Worm (Caenorhabditis elegans) whole organism, L1 larva: Measurements from ENCODE around the gene nhr-133.

Experiments used
- alr-1 ChIP-seq: fragments of 200-800 bp; sonication (Bioruptor generic); optimal IDR thresholded peaks from 2 replicates; lab custom pipeline; 2018; ENCODE audit warnings: borderline replicate concordance, mild to moderate bottlenecking, missing genetic modification characterization, missing compliant biosample characterization
- elt-3 ChIP-seq, 6 experiments: fragments of 150-350 bp in 1 of 6; sonication (generic microtip); optimal IDR thresholded peaks; 2 replicates each; lab custom pipeline; 2017 to 2018; ENCODE audit warnings: missing biosample characterization in 6 of 6, missing genetic modification characterization in 6 of 6, inconsistent platforms in 1 of 6
- mdl-1 ChIP-seq, 2 experiments: fragments of 150-350 bp; optimal IDR thresholded peaks; 2 replicates each; lab custom pipeline; 2014 to 2017; ENCODE audit warnings: missing biosample characterization in 2 of 2, missing genetic modification characterization in 2 of 2, inconsistent platforms in 1 of 2
- nhr-12 ChIP-seq: sonication (generic microtip); optimal IDR thresholded peaks from 2 replicates; lab custom pipeline; 2017; ENCODE audit warnings: missing biosample characterization, missing genetic modification characterization
- nhr-76 ChIP-seq: sonication (generic microtip); optimal IDR thresholded peaks from 2 replicates; lab custom pipeline; 2017; ENCODE audit warnings: missing biosample characterization, missing genetic modification characterization
- unc-86 ChIP-seq: sonication (generic microtip); optimal IDR thresholded peaks from 2 replicates; lab custom pipeline; 2016; ENCODE audit warnings: missing genetic modification characterization, missing compliant biosample characterization

- TF ChIP-seq nhr-76 (tag; lab: Kevin White, UChicago) (no peak), elt-3 (tag; optimal IDR thresholded peaks at IDR 0.05; lab: Kevin White, UChicago) (no peak), alr-1 (no peak), mdl-1 (tag; optimal IDR thresholded peaks at IDR 0.05; lab: Kevin White, UChicago) (no peak), nhr-12 (tag; lab: Kevin White, UChicago) (no peak), unc-86 (no peak)
Measured at ce11 chrV:2177307-2177764, 34.6 kb downstream of the nhr-133 start, which contains the start of gene srbc-17.
